Worm (Caenorhabditis elegans) whole organism, L2 larva: ENCODE measurements around the gene pid-1.

Experiments used
- R02D3.7 ChIP-seq: fragments of 150-350 bp; optimal IDR thresholded peaks from 2 replicates; lab custom pipeline; 2014; ENCODE audit warnings: missing biosample characterization, missing genetic modification characterization
- ama-1 ChIP-seq: fragments of 150-350 bp; optimal IDR thresholded peaks from 2 replicates; lab custom pipeline; 2018; ENCODE audit warnings: inconsistent platforms
- elt-1 ChIP-seq: fragments of 150-350 bp; optimal IDR thresholded peaks from 2 replicates; lab custom pipeline; 2014; ENCODE audit warnings: missing biosample characterization, missing genetic modification characterization
- elt-3 ChIP-seq: sonication (generic microtip); optimal IDR thresholded peaks from 2 replicates; lab custom pipeline; 2017; ENCODE audit warnings: missing biosample characterization, missing genetic modification characterization
- lin-13 ChIP-seq: fragments of 150-350 bp; optimal IDR thresholded peaks from 2 replicates; lab custom pipeline; 2014; ENCODE audit warnings: missing biosample characterization, missing genetic modification reagents, missing genetic modification characterization
- mab-5 ChIP-seq: fragments of 150-350 bp; optimal IDR thresholded peaks from 2 replicates; lab custom pipeline; 2014; ENCODE audit warnings: missing biosample characterization, missing genetic modification characterization
- mdl-1 ChIP-seq, 2 experiments: fragments of 150-350 bp in 1 of 2; sonication (generic microtip) in 1 of 2; optimal IDR thresholded peaks; 2 replicates each; lab custom pipeline; 2017; ENCODE audit warnings: missing biosample characterization in 2 of 2, missing genetic modification characterization in 2 of 2
- nhr-237 ChIP-seq: fragments of 150-350 bp; optimal IDR thresholded peaks from 2 replicates; lab custom pipeline; 2014; ENCODE audit warnings: missing biosample characterization, missing genetic modification characterization
- nhr-25 ChIP-seq: fragments of 150-350 bp; sonication (generic microtip); optimal IDR thresholded peaks from 3 replicates; lab custom pipeline; 2014; ENCODE audit warnings: missing biosample characterization, missing genetic modification characterization
- unc-55 ChIP-seq: fragments of 150-350 bp; sonication (generic microtip); optimal IDR thresholded peaks from 3 replicates; lab custom pipeline; 2014; ENCODE audit warnings: missing biosample characterization, missing genetic modification reagents, missing genetic modification characterization
- ztf-11 ChIP-seq: sonication (generic microtip); optimal IDR thresholded peaks from 2 replicates; lab custom pipeline; 2017; ENCODE audit warnings: missing biosample characterization, missing genetic modification characterization

DNA sequence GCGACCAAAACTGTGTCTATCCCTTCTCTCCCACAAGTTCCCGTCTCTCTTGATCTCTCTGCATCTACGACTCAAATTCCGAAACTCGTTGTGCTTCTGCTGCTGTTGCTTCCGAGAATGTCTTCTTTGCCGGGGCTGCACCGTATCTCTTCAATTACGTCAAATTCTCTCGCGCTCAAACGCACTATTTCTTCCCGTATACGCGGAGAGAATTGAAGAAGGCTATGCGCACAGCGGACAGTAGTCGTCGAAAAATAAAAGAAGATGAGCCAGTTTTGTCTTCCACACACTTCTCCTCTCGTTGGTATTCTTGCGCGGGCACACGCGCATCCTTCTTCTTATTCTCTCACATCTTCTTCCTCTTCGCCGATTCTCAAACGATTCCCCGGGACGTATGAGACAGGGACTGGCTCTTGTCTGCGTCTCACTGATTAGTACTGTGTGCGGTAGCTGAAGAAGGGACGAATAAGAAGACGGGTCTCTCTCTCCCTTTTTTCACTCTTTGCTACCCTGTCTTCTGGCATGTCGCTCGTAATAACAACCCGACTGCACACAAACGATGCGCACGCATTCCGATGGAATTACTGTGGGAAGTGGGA is 13.9 kb downstream of the pid-1 start:
- no peak for TF ChIP-seq lin-13 (GFP tag; lab: Kevin White, UChicago)
- no peak for TF ChIP-seq elt-1
- TF ChIP-seq elt-3 (tag; lab: Kevin White, UChicago) = no peak
- TF ChIP-seq ama-1 (lab: Kevin White, UChicago) = no peak
- TF ChIP-seq R02D3.7 (tag; lab: Kevin White, UChicago) = no peak
- TF ChIP-seq unc-55 (GFP tag; lab: Kevin White, UChicago) = peak; percentile 58
- TF ChIP-seq mdl-1 (tag; optimal IDR thresholded peaks at IDR 0.05; lab: Kevin White, UChicago) = peak in 1 of 2 experiments; percentile 11
- TF ChIP-seq ztf-11 (tag; lab: Kevin White, UChicago) = no peak
- no peak for TF ChIP-seq nhr-237
- peak; percentile 33 for TF ChIP-seq nhr-25 (tag; lab: Kevin White, UChicago)
- no peak for TF ChIP-seq mab-5 (tag; lab: Kevin White, UChicago)
